Fruit fly (Drosophila melanogaster): ENCODE measurements around the gene CG33710.
A peak's percentile ranks its signal among the peaks of the same experiment; 100 is the strongest.

CG33710 gene

DNA sequence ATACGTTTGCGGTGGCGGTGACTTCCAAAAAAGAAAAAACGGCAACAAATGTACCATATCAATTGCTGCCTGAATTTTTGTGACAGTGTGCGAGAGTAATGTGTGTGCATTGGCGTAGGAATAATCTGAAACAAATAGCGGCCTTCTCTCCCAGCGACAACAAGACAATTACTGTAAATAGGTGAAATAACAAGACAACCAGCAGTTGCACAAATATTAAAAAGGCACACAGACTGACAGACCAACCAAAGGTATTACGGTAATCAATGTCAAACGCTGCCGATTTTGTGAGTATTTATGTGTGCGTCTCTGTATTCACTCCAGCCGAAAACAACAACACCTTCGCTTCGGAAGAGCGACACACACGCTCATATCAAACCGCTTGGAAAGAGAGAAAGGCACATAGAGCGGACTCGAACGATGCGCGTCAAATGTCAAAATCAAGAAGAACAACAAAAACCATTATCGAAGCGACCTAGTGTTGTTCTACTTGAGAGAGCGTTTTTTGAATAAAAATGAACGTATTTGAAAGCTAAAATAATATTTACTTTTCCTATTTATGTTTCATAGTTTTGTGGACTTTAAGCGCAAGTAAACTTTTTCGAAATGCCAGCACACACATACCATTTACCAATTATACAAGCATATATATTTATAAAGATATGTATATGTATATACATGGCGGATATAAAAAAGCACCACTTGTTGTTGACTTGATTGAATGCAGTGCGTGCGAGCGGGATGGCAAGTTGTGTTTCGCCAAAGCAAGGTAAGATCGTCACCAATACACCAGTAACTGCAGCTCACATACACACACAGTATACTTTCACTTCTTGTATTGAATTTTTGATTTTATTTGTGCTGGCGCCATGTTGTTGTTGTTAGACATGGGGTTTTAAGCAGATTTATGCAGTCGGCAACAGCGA lies 45.5 kb downstream of the CG33710 start (continued):
- 0 out of 3 replicates have a peak, but pooled peaks have one; percentile 23 for TF ChIP-seq ase (GFP tag; IDR thresholded peaks at IDR 0.05)
- TF ChIP-seq tup (GFP tag; optimal IDR thresholded peaks at IDR 0.05) = peak; percentile 42
- peak; percentile 64; the same call in 1 of the 2 replicates for TF ChIP-seq wdn (GFP tag; IDR thresholded peaks at IDR 0.05)
- TF ChIP-seq repo (GFP tag; optimal IDR thresholded peaks at IDR 0.05) = peak; percentile 62
- peak; percentile 14 for TF ChIP-seq TFAM (GFP tag; optimal IDR thresholded peaks at IDR 0.05)
- peak; percentile 77 for TF ChIP-seq BtbVII (GFP tag; optimal IDR thresholded peaks at IDR 0.05)
- peak; percentile 36 for TF ChIP-seq CG10462 (GFP tag; optimal IDR thresholded peaks at IDR 0.05)
- no peak for TF ChIP-seq B-H2 (GFP tag; optimal IDR thresholded peaks at IDR 0.05)
- peak; percentile 36 for TF ChIP-seq CG1647 (GFP tag; optimal IDR thresholded peaks at IDR 0.05)
- TF ChIP-seq grn (GFP tag; optimal IDR thresholded peaks at IDR 0.05) = peak; percentile 12
- peak; percentile 30 for TF ChIP-seq CG9876 (GFP tag; optimal IDR thresholded peaks at IDR 0.05)
- TF ChIP-seq pb (GFP tag; optimal IDR thresholded peaks at IDR 0.05) = peak; percentile 17
- no peak; the same call in 1 of the 2 replicates for TF ChIP-seq CG11085 (GFP tag; IDR thresholded peaks at IDR 0.05)
- TF ChIP-seq CG8924 (tag; optimal IDR thresholded peaks at IDR 0.05) = peak; percentile 41
- TF ChIP-seq CG42726 (GFP tag; IDR thresholded peaks at IDR 0.05; ENCODE audit: partially characterized antibody) = no peak
- TF ChIP-seq CG18599 (GFP tag; optimal IDR thresholded peaks at IDR 0.05) = peak; percentile 88
- no peak for TF ChIP-seq sc (optimal IDR thresholded peaks at IDR 0.05)
- TF ChIP-seq sc (GFP tag; optimal IDR thresholded peaks at IDR 0.05) = peak; percentile 54
- TF ChIP-seq nau (GFP tag; optimal IDR thresholded peaks at IDR 0.05) = peak; percentile 74
- peak; percentile 46 for TF ChIP-seq cwo (GFP tag; optimal IDR thresholded peaks at IDR 0.05)
- peak; percentile 53 for TF ChIP-seq CG8944 (GFP tag; optimal IDR thresholded peaks at IDR 0.05)
- TF ChIP-seq Ets97D (GFP tag; optimal IDR thresholded peaks at IDR 0.05) = no peak
- TF ChIP-seq CG5953 (GFP tag; IDR thresholded peaks at IDR 0.05) = peak; percentile 53; the same call in 1 of the 2 replicates
- peak; percentile 45 for TF ChIP-seq CG11723 (GFP tag; optimal IDR thresholded peaks at IDR 0.05)
- TF ChIP-seq vfl (GFP tag; optimal IDR thresholded peaks at IDR 0.05) = no peak
- no peak for TF ChIP-seq CG7357 (GFP tag; IDR thresholded peaks at IDR 0.05)
- TF ChIP-seq grau (tag; optimal IDR thresholded peaks at IDR 0.05) = peak; percentile 20
- TF ChIP-seq CG7556 (GFP tag; optimal IDR thresholded peaks at IDR 0.05) = peak; percentile 67
- TF ChIP-seq al (GFP tag; IDR thresholded peaks at IDR 0.05) = no peak
- peak; percentile 18; the same call in 1 of the 2 replicates for TF ChIP-seq CG10366 (GFP tag; IDR thresholded peaks at IDR 0.05)
- TF ChIP-seq CG11504 (tag; optimal IDR thresholded peaks at IDR 0.05) = peak; percentile 47
- peak; percentile 98 for TF ChIP-seq kah (GFP tag; optimal IDR thresholded peaks at IDR 0.05)
- TF ChIP-seq sna (GFP tag; IDR thresholded peaks at IDR 0.05; ENCODE audit: partially characterized antibody) = no peak
- TF ChIP-seq Atf6 (GFP tag; IDR thresholded peaks at IDR 0.05) = peak; percentile 67
- peak; percentile 22; the same call in 1 of the 2 replicates for TF ChIP-seq H2.0 (GFP tag; IDR thresholded peaks at IDR 0.05)
- TF ChIP-seq en (GFP tag; optimal IDR thresholded peaks at IDR 0.05) = peak; percentile 50
- no peak for TF ChIP-seq Opbp (GFP tag; IDR thresholded peaks at IDR 0.05; ENCODE audit: partially characterized antibody)
- TF ChIP-seq ci (GFP tag; IDR thresholded peaks at IDR 0.05) = peak; percentile 84; the same call in 1 of the 3 replicates
- peak; percentile 8 for TF ChIP-seq gsb-n (tag; optimal IDR thresholded peaks at IDR 0.05)
- TF ChIP-seq CG7271 (tag; optimal IDR thresholded peaks at IDR 0.05) = peak; percentile 4
- peak; percentile 31 for TF ChIP-seq NK7.1 (GFP tag; optimal IDR thresholded peaks at IDR 0.05)
- TF ChIP-seq nom (GFP tag; optimal IDR thresholded peaks at IDR 0.05) = no peak
- peak; percentile 34 for TF ChIP-seq CG17912 (GFP tag; optimal IDR thresholded peaks at IDR 0.05)
- TF ChIP-seq CG34224 (GFP tag; IDR thresholded peaks at IDR 0.05; ENCODE audit: partially characterized antibody) = no peak; the same call in 2 of the 3 replicates
- peak; percentile 52 for TF ChIP-seq gro (GFP tag; optimal IDR thresholded peaks at IDR 0.05)
- peak; percentile 58 for TF ChIP-seq Hsf (GFP tag; optimal IDR thresholded peaks at IDR 0.05)
- peak; percentile 26 for TF ChIP-seq CG4820 (GFP tag; optimal IDR thresholded peaks at IDR 0.05)
- TF ChIP-seq odd (GFP tag; optimal IDR thresholded peaks at IDR 0.05) = peak; percentile 55

Data from whole organism, embryonic.